Fruit fly (Drosophila melanogaster) whole organism, embryonic: Measurements from ENCODE around the gene Cog3.
A peak's percentile ranks its signal among the peaks of the same experiment; 100 is the strongest.

Source experiments
- Awh ChIP-seq: fragments of 200-800 bp; sonication (Bioruptor generic); IDR thresholded peaks from 2 replicates; pipeline ENCODE4, ENCODE4 v1.3.6; 2022; ENCODE audit warnings: missing biosample characterization, missing genetic modification characterization
- Blimp-1 ChIP-seq: fragments of 200-800 bp; sonication (Bioruptor generic); optimal IDR thresholded peaks from 3 replicates; lab custom pipeline; 2018; ENCODE audit warnings: missing biosample characterization, missing genetic modification characterization, mild to moderate bottlenecking, moderate library complexity, missing genetic modification reagents
- CG10267 ChIP-seq: fragments of 200-800 bp; sonication (Bioruptor generic); optimal IDR thresholded peaks from 2 replicates; lab custom pipeline; 2018; ENCODE audit warnings: missing biosample characterization, mild to moderate bottlenecking, missing genetic modification characterization, moderate library complexity
- CG10979 ChIP-seq: fragments of 200-800 bp; sonication (Bioruptor generic); optimal IDR thresholded peaks from 2 replicates; lab custom pipeline; 2018; ENCODE audit warnings: missing biosample characterization, mild to moderate bottlenecking, missing genetic modification characterization, moderate library complexity
- CG11504 ChIP-seq: fragments of 200-800 bp; sonication (Bioruptor generic); optimal IDR thresholded peaks from 3 replicates; lab custom pipeline; 2019; ENCODE audit warnings: missing biosample characterization, mild to moderate bottlenecking, missing genetic modification characterization, moderate library complexity
- CG13424 ChIP-seq: fragments of 200-800 bp; sonication (Bioruptor generic); optimal IDR thresholded peaks from 2 replicates; lab custom pipeline; 2019; ENCODE audit warnings: missing biosample characterization, mild to moderate bottlenecking, missing genetic modification characterization, moderate library complexity
- CG14710 ChIP-seq: fragments of 200-800 bp; sonication (Bioruptor generic); optimal IDR thresholded peaks from 3 replicates; lab custom pipeline; 2019; ENCODE audit warnings: missing biosample characterization, mild to moderate bottlenecking, missing genetic modification characterization, moderate library complexity
- CG15601 ChIP-seq: fragments of 200-800 bp; sonication (Bioruptor generic); optimal IDR thresholded peaks from 3 replicates; lab custom pipeline; 2019; ENCODE audit warnings: missing biosample characterization, mild to moderate bottlenecking, missing genetic modification characterization, moderate library complexity
- CG16813 ChIP-seq: fragments of 200-800 bp; sonication (Bioruptor generic); IDR thresholded peaks from 3 replicates; pipeline ENCODE4 v1.3.6; 2022; ENCODE audit warnings: missing biosample characterization, missing genetic modification characterization; ENCODE audit not compliant: partially characterized antibody
- CG17829 ChIP-seq: fragments of 200-800 bp; optimal IDR thresholded peaks from 2 replicates; lab custom pipeline; 2019; ENCODE audit warnings: missing biosample characterization, mild to moderate bottlenecking, missing genetic modification characterization, moderate library complexity
- CG18262 ChIP-seq: fragments of 200-800 bp; optimal IDR thresholded peaks from 3 replicates; lab custom pipeline; 2019; ENCODE audit warnings: missing biosample characterization, mild to moderate bottlenecking, missing genetic modification characterization, moderate library complexity
- CG2678 ChIP-seq: fragments of 200-800 bp; sonication (Bioruptor generic); optimal IDR thresholded peaks from 3 replicates; lab custom pipeline; 2019; ENCODE audit warnings: missing biosample characterization, mild to moderate bottlenecking, missing genetic modification characterization, moderate library complexity
- CG2712 ChIP-seq: fragments of 200-800 bp; optimal IDR thresholded peaks from 3 replicates; lab custom pipeline; 2019; ENCODE audit warnings: missing biosample characterization, mild to moderate bottlenecking, missing genetic modification characterization, moderate library complexity
- CG2889 ChIP-seq: fragments of 200-800 bp; sonication (Bioruptor generic); IDR thresholded peaks from 3 replicates; pipeline ENCODE4 v1.3.6; 2022; ENCODE audit warnings: missing biosample characterization, missing genetic modification characterization
- CG30403 ChIP-seq: fragments of 200-800 bp; sonication (Bioruptor generic); optimal IDR thresholded peaks from 3 replicates; lab custom pipeline; 2016; ENCODE audit warnings: missing biosample characterization, missing genetic modification characterization
- CG31441 ChIP-seq: fragments of 200-800 bp; sonication (Bioruptor generic); IDR thresholded peaks from 2 replicates; pipeline ENCODE4 v1.3.6; 2022; ENCODE audit warnings: missing biosample characterization, missing genetic modification characterization
- CG3163 ChIP-seq: fragments of 200-800 bp; sonication (Bioruptor generic); optimal IDR thresholded peaks from 3 replicates; lab custom pipeline; 2016; ENCODE audit warnings: missing biosample characterization, missing genetic modification characterization
- CG33557 ChIP-seq: fragments of 200-800 bp; sonication (Bioruptor generic); optimal IDR thresholded peaks from 2 replicates; lab custom pipeline; 2019; ENCODE audit warnings: missing biosample characterization, mild to moderate bottlenecking, missing genetic modification characterization, moderate library complexity
- CG4617 ChIP-seq: fragments of 200-800 bp; sonication (Bioruptor generic); optimal IDR thresholded peaks from 3 replicates; lab custom pipeline; 2016; ENCODE audit warnings: missing biosample characterization, missing genetic modification characterization, borderline replicate concordance
- CG6791 ChIP-seq: fragments of 200-800 bp; sonication (Bioruptor generic); IDR thresholded peaks from 3 replicates; pipeline ENCODE4 v1.3.6; 2022; ENCODE audit warnings: missing biosample characterization, missing genetic modification characterization; ENCODE audit not compliant: partially characterized antibody
- CG7839 ChIP-seq: fragments of 200-800 bp; sonication (Bioruptor generic); optimal IDR thresholded peaks from 3 replicates; lab custom pipeline; 2018; ENCODE audit warnings: missing biosample characterization, mild to moderate bottlenecking, missing genetic modification characterization, moderate library complexity
- CG8290 ChIP-seq, 3 experiments: fragments of 200-800 bp; sonication (Bioruptor generic); optimal IDR thresholded peaks; 2 replicates each; lab custom pipeline; 2016 to 2019; ENCODE audit warnings: missing biosample characterization in 3 of 3, missing genetic modification characterization in 3 of 3, mild to moderate bottlenecking in 2 of 3, moderate library complexity in 1 of 3
- CG8924 ChIP-seq: fragments of 200-800 bp; optimal IDR thresholded peaks from 3 replicates; lab custom pipeline; 2019; ENCODE audit warnings: missing biosample characterization, mild to moderate bottlenecking, missing genetic modification characterization, moderate library complexity
- CG9437 ChIP-seq: fragments of 200-800 bp; sonication (Bioruptor generic); optimal IDR thresholded peaks from 2 replicates; lab custom pipeline; 2018; ENCODE audit warnings: missing biosample characterization, mild to moderate bottlenecking, missing genetic modification characterization
- CoRest ChIP-seq: fragments of 200-800 bp; sonication (Bioruptor generic); optimal IDR thresholded peaks from 3 replicates; lab custom pipeline; 2018; ENCODE audit warnings: missing biosample characterization, mild to moderate bottlenecking, missing genetic modification characterization, moderate library complexity
- D ChIP-seq, 2 experiments: fragments of 200-800 bp in 1 of 2; fragments of >200 bp in 1 of 2; sonication (Bioruptor generic) in 1 of 2; optimal IDR thresholded peaks; 2 replicates in 1 of 2; 3 replicates in 1 of 2; lab custom pipeline; 2017; ENCODE audit warnings: mild to moderate bottlenecking in 1 of 2, missing biosample characterization in 1 of 2, missing genetic modification characterization in 1 of 2, missing genetic modification reagents in 1 of 2
- D19A ChIP-seq: fragments of 200-800 bp; optimal IDR thresholded peaks from 3 replicates; lab custom pipeline; 2019; ENCODE audit warnings: missing biosample characterization, mild to moderate bottlenecking, missing genetic modification characterization, moderate library complexity
- Hr51 ChIP-seq, 2 experiments: fragments of 200-800 bp; sonication (Bioruptor generic); optimal IDR thresholded peaks; 2 replicates in 1 of 2; 3 replicates in 1 of 2; lab custom pipeline; 2016 to 2018; ENCODE audit warnings: missing biosample characterization in 2 of 2, missing genetic modification characterization in 2 of 2, mild to moderate bottlenecking in 1 of 2, moderate library complexity in 1 of 2
- MBD-R2 ChIP-seq: fragments of 200-800 bp; sonication (Bioruptor generic); IDR thresholded peaks from 2 replicates; pipeline ENCODE4 v1.3.6; 2022; ENCODE audit warnings: missing biosample characterization, missing genetic modification characterization
- Mes4 ChIP-seq: fragments of 200-800 bp; sonication (Bioruptor generic); optimal IDR thresholded peaks from 2 replicates; lab custom pipeline; 2016; ENCODE audit warnings: missing biosample characterization, missing genetic modification characterization
- NC2β ChIP-seq: fragments of 200-800 bp; sonication (Bioruptor generic); optimal IDR thresholded peaks from 2 replicates; lab custom pipeline; 2016; ENCODE audit warnings: missing biosample characterization, missing genetic modification characterization
- Sox100B ChIP-seq: fragments of 200-800 bp; sonication (Bioruptor generic); optimal IDR thresholded peaks from 3 replicates; lab custom pipeline; 2018; ENCODE audit warnings: missing biosample characterization, mild to moderate bottlenecking, missing genetic modification characterization
- Sox102F ChIP-seq: fragments of 200-800 bp; sonication (Bioruptor generic); optimal IDR thresholded peaks from 2 replicates; lab custom pipeline; 2018; ENCODE audit warnings: missing biosample characterization, mild to moderate bottlenecking, missing genetic modification characterization, moderate library complexity
- Ssrp ChIP-seq: fragments of 200-800 bp; sonication (Bioruptor generic); optimal IDR thresholded peaks from 2 replicates; lab custom pipeline; 2018; ENCODE audit warnings: missing biosample characterization, mild to moderate bottlenecking, missing genetic modification characterization, moderate library complexity
- Stat92E ChIP-seq, 3 experiments: fragments of >200 bp in 2 of 3; fragments of 200-800 bp in 1 of 3; sonication (Bioruptor generic) in 1 of 3; optimal IDR thresholded peaks; 2 replicates each; lab custom pipeline; 2017 to 2019; ENCODE audit warnings: missing biosample characterization in 3 of 3, missing genetic modification characterization in 3 of 3, mild to moderate bottlenecking in 1 of 3, moderate library complexity in 1 of 3
- Xrp1 ChIP-seq: fragments of 200-800 bp; sonication (Bioruptor generic); IDR thresholded peaks from 2 replicates; pipeline ENCODE4 v1.3.6; 2022; ENCODE audit warnings: missing biosample characterization, missing genetic modification characterization
- bsh ChIP-seq, 2 experiments: fragments of 200-800 bp; sonication (Bioruptor generic); optimal IDR thresholded peaks; 2 replicates each; lab custom pipeline; 2017 to 2018; ENCODE audit warnings: mild to moderate bottlenecking in 2 of 2, missing biosample characterization in 2 of 2, missing genetic modification characterization in 2 of 2, moderate library complexity in 1 of 2
- dmrt99B ChIP-seq: fragments of 200-800 bp; sonication (Bioruptor generic); optimal IDR thresholded peaks from 2 replicates; lab custom pipeline; 2018; ENCODE audit warnings: missing biosample characterization, mild to moderate bottlenecking, missing genetic modification characterization, moderate library complexity
- fd96Cb ChIP-seq: fragments of 200-800 bp; sonication (Bioruptor generic); optimal IDR thresholded peaks from 2 replicates; lab custom pipeline; 2018; ENCODE audit warnings: missing biosample characterization, mild to moderate bottlenecking, missing genetic modification characterization, moderate library complexity
- gsb-n ChIP-seq: fragments of 200-800 bp; sonication (Bioruptor generic); optimal IDR thresholded peaks from 3 replicates; lab custom pipeline; 2018; ENCODE audit warnings: missing biosample characterization, mild to moderate bottlenecking, missing genetic modification characterization
- ind ChIP-seq: fragments of 200-800 bp; sonication (Bioruptor generic); optimal IDR thresholded peaks from 3 replicates; lab custom pipeline; 2016; ENCODE audit warnings: missing biosample characterization, missing genetic modification characterization
- nau ChIP-seq: fragments of 200-800 bp; sonication (Bioruptor generic); optimal IDR thresholded peaks from 3 replicates; lab custom pipeline; 2017; ENCODE audit warnings: missing biosample characterization, mild to moderate bottlenecking, missing genetic modification characterization, missing genetic modification reagents
- nmo ChIP-seq: fragments of 200-800 bp; sonication (Bioruptor generic); optimal IDR thresholded peaks from 2 replicates; lab custom pipeline; 2018; ENCODE audit warnings: missing biosample characterization, mild to moderate bottlenecking, missing genetic modification characterization, moderate library complexity
- phol ChIP-seq: fragments of 200-800 bp; sonication (Bioruptor generic); optimal IDR thresholded peaks from 3 replicates; lab custom pipeline; 2018; ENCODE audit warnings: missing biosample characterization, mild to moderate bottlenecking, missing genetic modification characterization, moderate library complexity
- sc ChIP-seq, 3 experiments: fragments of >200 bp in 2 of 3; fragments of 200-800 bp in 1 of 3; sonication (Bioruptor generic) in 1 of 3; optimal IDR thresholded peaks; 2 replicates in 2 of 3; 3 replicates in 1 of 3; lab custom pipeline; 2017; ENCODE audit warnings: mild to moderate bottlenecking in 1 of 3, missing biosample characterization in 1 of 3, missing genetic modification characterization in 1 of 3, missing genetic modification reagents in 1 of 3
- sens ChIP-seq: fragments of 200-800 bp; sonication (Bioruptor generic); peaks from one replicate; lab custom pipeline; 2016; ENCODE audit warnings: missing biosample characterization, missing genetic modification characterization
- trem ChIP-seq: fragments of 200-800 bp; optimal IDR thresholded peaks from 3 replicates; lab custom pipeline; 2019; ENCODE audit warnings: missing biosample characterization, mild to moderate bottlenecking, missing genetic modification characterization, moderate library complexity

Cog3 gene

DNA sequence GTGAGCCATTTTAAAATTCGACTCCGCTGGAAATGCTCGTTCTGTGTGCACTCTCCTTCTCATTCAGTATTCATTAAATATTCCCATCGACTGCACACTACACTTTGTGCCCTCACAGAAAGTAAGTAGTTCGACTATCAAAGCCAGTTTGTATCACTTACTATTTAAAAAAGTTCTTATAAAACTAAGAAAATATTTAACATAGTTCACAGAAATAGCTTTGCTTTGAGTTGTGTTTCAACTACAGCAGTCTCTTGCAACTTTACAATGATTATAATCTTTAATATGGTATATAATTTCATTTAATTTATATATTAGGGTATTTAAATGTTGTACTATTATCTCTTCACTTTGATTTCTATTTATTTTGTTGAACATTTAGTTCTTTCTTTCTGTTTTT lies 17.4 kb downstream of the Cog3 start:
- TF ChIP-seq CG8924 (tag; lab: Kevin White, UChicago) (peak; percentile 29), Sox100B (peak; percentile 20), Hr51 (GFP tag; optimal IDR thresholded peaks at IDR 0.05; lab: Kevin White, UChicago) (peak in 1 of 2 experiments; percentile 11), CG15601 (peak; percentile 64), CG3163 (GFP tag; lab: Kevin White, UChicago) (no peak), CG14710 (tag; lab: Kevin White, UChicago) (peak; percentile 43), Mes4 (no peak), CG18262 (tag; lab: Kevin White, UChicago) (peak; percentile 67), D19A (tag; lab: Kevin White, UChicago) (peak; percentile 98), Awh (no peak), Blimp-1 (peak; percentile 44), CG2889 (GFP tag; lab: Robert Waterston, UW) (no peak), CG2712 (tag; lab: Kevin White, UChicago) (peak; percentile 63), CG30403 (peak; percentile 3), CG13424 (tag; lab: Kevin White, UChicago) (peak; percentile 19), CG33557 (GFP tag; lab: Kevin White, UChicago) (peak; percentile 31), CG31441 (peak; percentile 36; the same call in 1 of the 2 replicates), D (optimal IDR thresholded peaks at IDR 0.05; lab: Kevin White, UChicago) (no peak), D (GFP tag; optimal IDR thresholded peaks at IDR 0.05; lab: Kevin White, UChicago) (peak; percentile 11), Stat92E (GFP tag; optimal IDR thresholded peaks at IDR 0.05; lab: Kevin White, UChicago) (peak in 1 of 3 experiments; percentile 50), CG2678 (tag; lab: Kevin White, UChicago) (peak; percentile 27), Xrp1 (peak; percentile 51), nau (GFP tag; lab: Kevin White, UChicago) (no peak), dmrt99B (peak; percentile 34), bsh (GFP tag; optimal IDR thresholded peaks at IDR 0.05; lab: Kevin White, UChicago) (peak in 1 of 2 experiments; percentile 54), CG10267 (peak; percentile 30), nmo (GFP tag; lab: Kevin White, UChicago) (peak; percentile 52), sens (GFP tag; lab: Kevin White, UChicago) (peak; percentile 83), CG16813 (GFP tag; lab: Robert Waterston, UW) (no peak), ind (GFP tag; lab: Kevin White, UChicago) (no peak), MBD-R2 (GFP tag; lab: Robert Waterston, UW) (no peak), CG9437 (GFP tag; lab: Kevin White, UChicago) (peak; percentile 10), CG17829 (peak; percentile 36), Ssrp (tag; lab: Kevin White, UChicago) (peak; percentile 33), CG11504 (tag; lab: Kevin White, UChicago) (peak; percentile 52), phol (tag; lab: Kevin White, UChicago) (peak; percentile 49), CG8290 (GFP tag; optimal IDR thresholded peaks at IDR 0.05; lab: Kevin White, UChicago) (no peak), CG8290 (tag; optimal IDR thresholded peaks at IDR 0.05; lab: Kevin White, UChicago) (no peak), CG7839 (tag; lab: Kevin White, UChicago) (peak; percentile 16), CG4617 (GFP tag; lab: Kevin White, UChicago) (no peak), gsb-n (tag; lab: Kevin White, UChicago) (peak; percentile 53), CG6791 (GFP tag; lab: Robert Waterston, UW) (no peak), NC2β (GFP tag; lab: Kevin White, UChicago) (no peak), CG10979 (tag; lab: Kevin White, UChicago) (peak; percentile 63), sc (optimal IDR thresholded peaks at IDR 0.05; lab: Kevin White, UChicago) (no peak), sc (GFP tag; optimal IDR thresholded peaks at IDR 0.05; lab: Kevin White, UChicago) (peak; percentile 12), Sox102F (GFP tag; lab: Kevin White, UChicago) (peak; percentile 10), fd96Cb (tag; lab: Kevin White, UChicago) (peak; percentile 20), trem (tag; lab: Kevin White, UChicago) (peak; percentile 12), CoRest (tag; lab: Kevin White, UChicago) (peak; percentile 23)
